Worm (Caenorhabditis elegans) whole organism, late embryonic: Measurements from ENCODE around the gene tkr-2.

Experiments
- C08G9.2 ChIP-seq: sonication (generic microtip); optimal IDR thresholded peaks from 2 replicates; lab custom pipeline; 2016; ENCODE audit warnings: mild to moderate bottlenecking, missing genetic modification characterization, moderate library complexity, missing compliant biosample characterization
- C38D4.7 ChIP-seq: fragments of 200-800 bp; sonication (Bioruptor generic); optimal IDR thresholded peaks from 2 replicates; lab custom pipeline; 2018; ENCODE audit warnings: mild to moderate bottlenecking, missing genetic modification characterization, moderate library complexity, missing compliant biosample characterization
- K02D7.2 ChIP-seq: sonication (generic microtip); optimal IDR thresholded peaks from 2 replicates; lab custom pipeline; 2017; ENCODE audit warnings: mild to moderate bottlenecking, missing genetic modification characterization, missing compliant biosample characterization
- K09A11.1 ChIP-seq: sonication (generic microtip); optimal IDR thresholded peaks from 2 replicates; lab custom pipeline; 2017; ENCODE audit warnings: antibody characterized with exemption, mild to moderate bottlenecking, missing genetic modification characterization, missing compliant biosample characterization; ENCODE audit not compliant: insufficient read depth
- T23F11.4 ChIP-seq: fragments of 200-800 bp; sonication (Bioruptor generic); optimal IDR thresholded peaks from 2 replicates; lab custom pipeline; 2018; ENCODE audit warnings: mild to moderate bottlenecking, missing genetic modification characterization, missing compliant biosample characterization
- ahr-1 ChIP-seq: sonication (generic microtip); optimal IDR thresholded peaks from 2 replicates; lab custom pipeline; 2016; ENCODE audit warnings: missing genetic modification characterization, missing compliant biosample characterization
- ama-1 ChIP-seq: fragments of 150-350 bp; optimal IDR thresholded peaks from 2 replicates; lab custom pipeline; 2014
- ceh-14 ChIP-seq: sonication (generic microtip); optimal IDR thresholded peaks from 2 replicates; lab custom pipeline; 2016; ENCODE audit warnings: missing genotype, missing genetic modification characterization, missing compliant biosample characterization
- ceh-2 ChIP-seq: sonication (generic microtip); optimal IDR thresholded peaks from 2 replicates; lab custom pipeline; 2016; ENCODE audit warnings: missing genotype, missing genetic modification characterization, missing compliant biosample characterization
- ceh-22 ChIP-seq: sonication (generic microtip); optimal IDR thresholded peaks from 2 replicates; lab custom pipeline; 2017; ENCODE audit warnings: missing biosample characterization, missing genetic modification characterization
- ceh-24 ChIP-seq: sonication (generic microtip); optimal IDR thresholded peaks from 2 replicates; lab custom pipeline; 2016; ENCODE audit warnings: mild to moderate bottlenecking, missing genetic modification characterization, missing compliant biosample characterization
- ceh-30 ChIP-seq: fragments of 150-350 bp; optimal IDR thresholded peaks from 2 replicates; lab custom pipeline; 2014; ENCODE audit warnings: missing biosample characterization, missing genetic modification characterization
- ceh-31 ChIP-seq: sonication (generic microtip); optimal IDR thresholded peaks from 2 replicates; lab custom pipeline; 2016; ENCODE audit warnings: missing genetic modification characterization, missing compliant biosample characterization
- ceh-34 ChIP-seq: sonication (generic microtip); optimal IDR thresholded peaks from 2 replicates; lab custom pipeline; 2016; ENCODE audit warnings: mild to moderate bottlenecking, missing genetic modification characterization, missing compliant biosample characterization
- ceh-45 ChIP-seq: fragments of 200-800 bp; sonication (Bioruptor generic); IDR thresholded peaks from 2 replicates; pipeline ENCODE4 v1.3.6; 2022; ENCODE audit warnings: missing genetic modification reagents, missing genetic modification characterization, missing compliant biosample characterization
- ceh-6 ChIP-seq: fragments of 200-800 bp; sonication (Bioruptor generic); optimal IDR thresholded peaks from 2 replicates; lab custom pipeline; 2018; ENCODE audit warnings: mild to moderate bottlenecking, missing genetic modification characterization, missing compliant biosample characterization
- ceh-9 ChIP-seq: sonication (generic microtip); optimal IDR thresholded peaks from 2 replicates; lab custom pipeline; 2016; ENCODE audit warnings: mild to moderate bottlenecking, missing genetic modification characterization, inconsistent platforms, missing compliant biosample characterization
- che-1 ChIP-seq: sonication (generic microtip); optimal IDR thresholded peaks from 2 replicates; lab custom pipeline; 2016; ENCODE audit warnings: mild to moderate bottlenecking, missing genetic modification characterization, missing compliant biosample characterization
- dmd-4 ChIP-seq: sonication (generic microtip); optimal IDR thresholded peaks from 2 replicates; lab custom pipeline; 2016; ENCODE audit warnings: borderline replicate concordance, missing genetic modification characterization, missing compliant biosample characterization
- dve-1 ChIP-seq: sonication (generic microtip); optimal IDR thresholded peaks from 2 replicates; lab custom pipeline; 2017; ENCODE audit warnings: antibody characterized with exemption, mild to moderate bottlenecking, missing genetic modification characterization, missing compliant biosample characterization
- elt-2 ChIP-seq: sonication (generic microtip); optimal IDR thresholded peaks from 2 replicates; lab custom pipeline; 2016; ENCODE audit warnings: missing genetic modification reagents, missing genetic modification characterization, missing compliant biosample characterization
- ets-4 ChIP-seq: sonication (generic microtip); optimal IDR thresholded peaks from 2 replicates; lab custom pipeline; 2016; ENCODE audit warnings: missing genetic modification characterization, missing compliant biosample characterization
- eyg-1 ChIP-seq: sonication (generic microtip); optimal IDR thresholded peaks from 2 replicates; lab custom pipeline; 2016; ENCODE audit warnings: missing genotype, missing genetic modification characterization, missing compliant biosample characterization
- fax-1 ChIP-seq: sonication (generic microtip); optimal IDR thresholded peaks from 2 replicates; lab custom pipeline; 2016; ENCODE audit warnings: missing genotype, missing genetic modification characterization, missing compliant biosample characterization
- fkh-10 ChIP-seq: fragments of 150-350 bp; optimal IDR thresholded peaks from 2 replicates; lab custom pipeline; 2014; ENCODE audit warnings: missing biosample characterization, missing genetic modification reagents, missing genetic modification characterization
- fkh-6 ChIP-seq: sonication (generic microtip); optimal IDR thresholded peaks from 2 replicates; lab custom pipeline; 2016; ENCODE audit warnings: missing genetic modification characterization, missing compliant biosample characterization
- gmeb-2 ChIP-seq: sonication (generic microtip); optimal IDR thresholded peaks from 2 replicates; lab custom pipeline; 2016; ENCODE audit warnings: missing genetic modification characterization, inconsistent platforms, missing compliant biosample characterization
- hlh-13 ChIP-seq: fragments of 200-800 bp; sonication (Bioruptor generic); optimal IDR thresholded peaks from 2 replicates; lab custom pipeline; 2018; ENCODE audit warnings: mild to moderate bottlenecking, missing genetic modification characterization, missing compliant biosample characterization
- hlh-15 ChIP-seq: sonication (generic microtip); optimal IDR thresholded peaks from 2 replicates; lab custom pipeline; 2016; ENCODE audit warnings: missing genetic modification characterization, missing compliant biosample characterization
- hlh-30 ChIP-seq: sonication (generic microtip); optimal IDR thresholded peaks from 2 replicates; lab custom pipeline; 2017; ENCODE audit warnings: antibody characterized with exemption, missing genetic modification characterization, missing compliant biosample characterization; ENCODE audit not compliant: insufficient read depth
- lim-6 ChIP-seq: sonication (generic microtip); optimal IDR thresholded peaks from 2 replicates; lab custom pipeline; 2016; ENCODE audit warnings: missing genetic modification characterization, missing compliant biosample characterization
- madf-2 ChIP-seq: sonication (generic microtip); optimal IDR thresholded peaks from 2 replicates; lab custom pipeline; 2017; ENCODE audit warnings: missing genetic modification characterization, missing compliant biosample characterization
- mec-3 ChIP-seq: sonication (generic microtip); optimal IDR thresholded peaks from 2 replicates; lab custom pipeline; 2016; ENCODE audit warnings: borderline replicate concordance, missing genetic modification characterization, missing compliant biosample characterization
- nfya-1 ChIP-seq: sonication (generic microtip); optimal IDR thresholded peaks from 2 replicates; lab custom pipeline; 2017; ENCODE audit warnings: missing genetic modification characterization, mild to moderate bottlenecking, missing compliant biosample characterization, antibody characterized with exemption, moderate library complexity
- nhr-232 ChIP-seq: sonication (generic microtip); optimal IDR thresholded peaks from 2 replicates; lab custom pipeline; 2016; ENCODE audit warnings: missing genetic modification characterization, missing compliant biosample characterization
- npax-4 ChIP-seq: sonication (generic microtip); optimal IDR thresholded peaks from 2 replicates; lab custom pipeline; 2016; ENCODE audit warnings: missing genetic modification characterization, missing compliant biosample characterization
- pax-1 ChIP-seq: fragments of 150-350 bp; optimal IDR thresholded peaks from 2 replicates; lab custom pipeline; 2014; ENCODE audit warnings: missing biosample characterization, missing genetic modification characterization
- pha-4 ChIP-seq: fragments of 150-350 bp; optimal IDR thresholded peaks from 2 replicates; lab custom pipeline; 2018; ENCODE audit warnings: missing biosample characterization, missing genetic modification reagents, missing genetic modification characterization
- pqm-1 ChIP-seq: sonication (generic microtip); optimal IDR thresholded peaks from 2 replicates; lab custom pipeline; 2016; ENCODE audit warnings: missing genetic modification characterization, missing compliant biosample characterization
- pros-1 ChIP-seq: fragments of 150-350 bp; optimal IDR thresholded peaks from 2 replicates; lab custom pipeline; 2014; ENCODE audit warnings: missing biosample characterization, missing genetic modification reagents, missing genetic modification characterization
- ref-2 ChIP-seq: sonication (generic microtip); optimal IDR thresholded peaks from 2 replicates; lab custom pipeline; 2016; ENCODE audit warnings: missing genetic modification characterization, missing compliant biosample characterization
- rnt-1 ChIP-seq: sonication (generic microtip); optimal IDR thresholded peaks from 2 replicates; lab custom pipeline; 2016; ENCODE audit warnings: missing genetic modification characterization, missing compliant biosample characterization
- sdc-2 ChIP-seq: sonication (generic microtip); optimal IDR thresholded peaks from 2 replicates; lab custom pipeline; 2016; ENCODE audit warnings: missing genotype, missing genetic modification characterization, missing compliant biosample characterization
- syd-9 ChIP-seq: sonication (generic microtip); optimal IDR thresholded peaks from 2 replicates; lab custom pipeline; 2016; ENCODE audit warnings: mild to moderate bottlenecking, missing genetic modification characterization, moderate library complexity, missing compliant biosample characterization
- tbx-2 ChIP-seq: sonication (generic microtip); optimal IDR thresholded peaks from 2 replicates; lab custom pipeline; 2016; ENCODE audit warnings: missing genetic modification characterization, missing compliant biosample characterization
- tbx-7 ChIP-seq: sonication (generic microtip); optimal IDR thresholded peaks from 2 replicates; lab custom pipeline; 2016; ENCODE audit warnings: missing genotype, missing genetic modification characterization, missing compliant biosample characterization
- ttx-3 ChIP-seq: sonication (generic microtip); optimal IDR thresholded peaks from 2 replicates; lab custom pipeline; 2016; ENCODE audit warnings: missing genetic modification reagents, missing genetic modification characterization, missing compliant biosample characterization
- unc-3 ChIP-seq, 2 experiments: fragments of 200-800 bp in 1 of 2; sonication (Bioruptor generic) in 1 of 2; sonication (generic microtip) in 1 of 2; conservative IDR thresholded peaks in 1 of 2; optimal IDR thresholded peaks in 1 of 2; 2 replicates each; pipeline versions ENCODE4 v1.3.6 to Lab custom; 2016 to 2022; ENCODE audit warnings: missing compliant biosample characterization in 2 of 2, missing genetic modification characterization in 2 of 2, missing genetic modification reagents in 1 of 2
- unc-42 ChIP-seq: sonication (generic microtip); optimal IDR thresholded peaks from 2 replicates; lab custom pipeline; 2016; ENCODE audit warnings: missing genotype, missing genetic modification characterization, missing compliant biosample characterization
- unc-55 ChIP-seq: sonication (generic microtip); optimal IDR thresholded peaks from 2 replicates; lab custom pipeline; 2017; ENCODE audit warnings: missing biosample characterization, missing genetic modification reagents, missing genetic modification characterization
- unc-86 ChIP-seq: sonication (generic microtip); optimal IDR thresholded peaks from 2 replicates; lab custom pipeline; 2016; ENCODE audit warnings: missing genetic modification characterization, missing compliant biosample characterization
- zip-5 ChIP-seq: sonication (generic microtip); optimal IDR thresholded peaks from 2 replicates; lab custom pipeline; 2016; ENCODE audit warnings: missing genetic modification characterization, missing compliant biosample characterization
- ztf-16 ChIP-seq: sonication (generic microtip); optimal IDR thresholded peaks from 2 replicates; lab custom pipeline; 2017; ENCODE audit warnings: missing genetic modification characterization, missing compliant biosample characterization

The tkr-2 gene

DNA sequence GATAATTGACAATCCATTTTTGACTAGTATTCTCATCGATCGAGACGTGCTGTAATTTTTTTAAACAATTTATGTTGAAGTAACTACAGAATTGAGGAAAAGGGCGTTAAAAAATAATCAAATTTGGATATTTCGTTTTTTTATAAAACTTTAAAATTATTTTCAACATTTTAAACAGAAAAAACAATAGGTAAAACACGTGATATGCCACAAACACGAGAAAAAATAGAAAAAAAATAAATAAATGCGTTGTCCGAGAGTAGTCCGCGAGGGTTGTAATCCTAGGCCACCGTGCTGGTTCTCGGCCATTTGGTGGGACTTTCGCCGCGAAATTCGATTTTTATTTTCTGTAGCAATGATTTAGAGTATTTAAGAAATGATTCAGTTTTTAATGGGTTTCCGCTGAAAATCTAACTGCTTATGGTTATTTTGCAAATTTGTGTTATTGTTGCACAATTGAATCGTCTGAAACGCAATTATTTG lies 4.5 kb downstream of the tkr-2 start, which contains the start of gene C49A9.10:
C49A9.10 (minus strand) TSS at position 51 of the 483 bp plus-strand sequence.
- TF ChIP-seq ceh-34 (tag; lab: Kevin White, UChicago) (peak; percentile 61), C08G9.2 (tag; lab: Kevin White, UChicago) (peak; percentile 95), fkh-10 (GFP tag; lab: Kevin White, UChicago) (no peak), C38D4.7 (GFP tag; lab: Kevin White, UChicago) (no peak), tbx-7 (tag; lab: Kevin White, UChicago) (peak; percentile 96), ceh-30 (tag; lab: Kevin White, UChicago) (no peak), ceh-14 (tag; lab: Kevin White, UChicago) (peak; percentile 69), ceh-2 (peak; percentile 91), fax-1 (peak; percentile 70), hlh-13 (GFP tag; lab: Kevin White, UChicago) (no peak), mec-3 (tag; lab: Kevin White, UChicago) (peak; percentile 87), ref-2 (tag; lab: Kevin White, UChicago) (peak; percentile 79), hlh-15 (tag; lab: Kevin White, UChicago) (no peak), hlh-30 (tag; lab: Kevin White, UChicago) (no peak), zip-5 (tag; lab: Kevin White, UChicago) (peak; percentile 69), ttx-3 (tag; lab: Kevin White, UChicago) (no peak), ceh-9 (tag; lab: Kevin White, UChicago) (no peak), unc-55 (no peak), ama-1 (lab: Kevin White, UChicago) (no peak), ceh-22 (no peak), madf-2 (tag; lab: Kevin White, UChicago) (peak; percentile 15), lim-6 (peak; percentile 67), ztf-16 (tag; lab: Kevin White, UChicago) (peak; percentile 22), unc-86 (tag; lab: Kevin White, UChicago) (peak; percentile 50), elt-2 (tag; lab: Kevin White, UChicago) (peak; percentile 77), pros-1 (tag; lab: Kevin White, UChicago) (no peak), ceh-31 (tag; lab: Kevin White, UChicago) (peak; percentile 96), syd-9 (tag; lab: Kevin White, UChicago) (peak; percentile 18), K02D7.2 (no peak), che-1 (tag; lab: Kevin White, UChicago) (no peak), unc-42 (peak; percentile 40), unc-3 (GFP tag; conservative IDR thresholded peaks at IDR 0.05; lab: Robert Waterston, UW) (peak; percentile 73), unc-3 (tag; optimal IDR thresholded peaks at IDR 0.05; lab: Kevin White, UChicago) (no peak), nfya-1 (tag; lab: Kevin White, UChicago) (peak; percentile 50), fkh-6 (tag; lab: Kevin White, UChicago) (peak; percentile 47), ceh-6 (GFP tag; lab: Kevin White, UChicago) (no peak), npax-4 (no peak), ceh-24 (no peak), ceh-45 (0 out of 2 replicates have a peak, but pooled peaks have one; percentile 35), T23F11.4 (GFP tag; lab: Kevin White, UChicago) (no peak), nhr-232 (tag; lab: Kevin White, UChicago) (no peak), K09A11.1 (tag; lab: Kevin White, UChicago) (no peak), pha-4 (tag; lab: Kevin White, UChicago) (no peak), gmeb-2 (tag; lab: Kevin White, UChicago) (peak; percentile 33), ahr-1 (tag; lab: Kevin White, UChicago) (peak; percentile 37), ets-4 (peak; percentile 91), dmd-4 (no peak), pqm-1 (tag; lab: Kevin White, UChicago) (peak; percentile 45), dve-1 (tag; lab: Kevin White, UChicago) (no peak), pax-1 (tag; lab: Kevin White, UChicago) (no peak), rnt-1 (tag; lab: Kevin White, UChicago) (peak; percentile 68), sdc-2 (tag; lab: Kevin White, UChicago) (peak; percentile 64), tbx-2 (tag; lab: Kevin White, UChicago) (peak; percentile 89), eyg-1 (tag; lab: Kevin White, UChicago) (no peak)
